Fruit fly (Drosophila melanogaster) whole organism, adult: Measurements from ENCODE around the gene B9d1.

Experiments used
- CG11617 ChIP-seq: fragments of 200-800 bp; sonication (Bioruptor generic); optimal IDR thresholded peaks from 2 replicates; lab custom pipeline; 2017; ENCODE audit warnings: mild to moderate bottlenecking, missing biosample characterization, missing genetic modification reagents, missing genetic modification characterization
- CG12768 ChIP-seq: fragments of 200-800 bp; sonication (Bioruptor generic); optimal IDR thresholded peaks from 2 replicates; lab custom pipeline; 2017; ENCODE audit warnings: missing biosample characterization, missing genetic modification characterization, mild to moderate bottlenecking, moderate library complexity, missing genetic modification reagents
- CG14711 ChIP-seq: fragments of 200-800 bp; sonication (Bioruptor generic); optimal IDR thresholded peaks from 2 replicates; lab custom pipeline; 2018; ENCODE audit warnings: missing biosample characterization, mild to moderate bottlenecking, missing genetic modification characterization, moderate library complexity
- CG1620 ChIP-seq: fragments of 200-800 bp; sonication (Bioruptor generic); optimal IDR thresholded peaks from 2 replicates; lab custom pipeline; 2016; ENCODE audit warnings: missing biosample characterization, missing genetic modification characterization
- CG33017 ChIP-seq: fragments of 200-800 bp; sonication (Bioruptor generic); optimal IDR thresholded peaks from 2 replicates; lab custom pipeline; 2018; ENCODE audit warnings: missing biosample characterization, mild to moderate bottlenecking, missing genetic modification characterization, moderate library complexity
- CG5204 ChIP-seq: fragments of 200-800 bp; sonication (Bioruptor generic); optimal IDR thresholded peaks from 2 replicates; lab custom pipeline; 2016; ENCODE audit warnings: missing biosample characterization, missing genetic modification characterization
- CG7045 ChIP-seq: fragments of 200-800 bp; sonication (Bioruptor generic); optimal IDR thresholded peaks from 2 replicates; lab custom pipeline; 2017; ENCODE audit warnings: missing biosample characterization, mild to moderate bottlenecking, missing genetic modification characterization
- CG7101 ChIP-seq: fragments of 200-800 bp; sonication (Bioruptor generic); optimal IDR thresholded peaks from 2 replicates; lab custom pipeline; 2018; ENCODE audit warnings: missing biosample characterization, mild to moderate bottlenecking, missing genetic modification characterization, moderate library complexity
- Clk ChIP-seq: fragments of 200-800 bp; sonication (Bioruptor generic); optimal IDR thresholded peaks from 2 replicates; lab custom pipeline; 2017; ENCODE audit warnings: missing biosample characterization, missing genetic modification characterization
- Crg-1 ChIP-seq: fragments of 200-800 bp; sonication (Bioruptor generic); optimal IDR thresholded peaks from 2 replicates; lab custom pipeline; 2016; ENCODE audit warnings: missing biosample characterization, missing genetic modification characterization
- Hr96 ChIP-seq: fragments of 200-800 bp; sonication (Bioruptor generic); optimal IDR thresholded peaks from 2 replicates; lab custom pipeline; 2016; ENCODE audit warnings: missing biosample characterization, missing genetic modification characterization
- Mnt ChIP-seq: fragments of 200-800 bp; sonication (Bioruptor generic); optimal IDR thresholded peaks from 2 replicates; lab custom pipeline; 2016; ENCODE audit warnings: missing biosample characterization, mild to moderate bottlenecking, missing genetic modification characterization
- bab1 ChIP-seq: fragments of 200-800 bp; sonication (Bioruptor generic); optimal IDR thresholded peaks from 3 replicates; lab custom pipeline; 2019; ENCODE audit warnings: missing biosample characterization, mild to moderate bottlenecking, missing genetic modification characterization, moderate library complexity
- cic ChIP-seq: fragments of 200-800 bp; sonication (Bioruptor generic); optimal IDR thresholded peaks from 2 replicates; lab custom pipeline; 2017; ENCODE audit warnings: missing biosample characterization, mild to moderate bottlenecking, missing genetic modification characterization, moderate library complexity
- cnc ChIP-seq, 2 experiments: fragments of >200 bp; optimal IDR thresholded peaks; 2 replicates each; lab custom pipeline; 2017
- kay ChIP-seq: fragments of 200-800 bp; sonication (Bioruptor generic); peaks from one replicate; lab custom pipeline; 2016; ENCODE audit warnings: missing biosample characterization, missing genetic modification characterization, borderline replicate concordance
- ovo ChIP-seq: fragments of 200-800 bp; sonication (Bioruptor generic); optimal IDR thresholded peaks from 2 replicates; lab custom pipeline; 2016; ENCODE audit warnings: missing biosample characterization, missing genetic modification characterization
- pad ChIP-seq: fragments of 200-800 bp; sonication (Bioruptor generic); optimal IDR thresholded peaks from 3 replicates; lab custom pipeline; 2017; ENCODE audit warnings: missing biosample characterization, missing genetic modification characterization, mild to moderate bottlenecking, moderate library complexity, missing genetic modification reagents
- tj ChIP-seq: fragments of 200-800 bp; sonication (Bioruptor generic); optimal IDR thresholded peaks from 3 replicates; lab custom pipeline; 2017; ENCODE audit warnings: missing biosample characterization, mild to moderate bottlenecking, missing genetic modification characterization, moderate library complexity
- toe ChIP-seq: fragments of 200-800 bp; sonication (Bioruptor generic); optimal IDR thresholded peaks from 2 replicates; lab custom pipeline; 2016; ENCODE audit warnings: missing biosample characterization, missing genetic modification characterization

Gene B9d1

dm6 chr3R:15471742-15472141 is 10.0 kb upstream of the B9d1 start:
- TF ChIP-seq CG7045 (GFP tag; lab: Kevin White, UChicago) (no peak), toe (no peak), pad (no peak), CG33017 (no peak), CG12768 (GFP tag; lab: Kevin White, UChicago) (no peak), Hr96 (GFP tag; lab: Kevin White, UChicago) (no peak), CG7101 (tag; lab: Kevin White, UChicago) (no peak), Clk (GFP tag; lab: Kevin White, UChicago) (no peak), CG5204 (GFP tag; lab: Kevin White, UChicago) (no peak), CG11617 (no peak), bab1 (GFP tag; lab: Kevin White, UChicago) (no peak), kay (GFP tag; lab: Kevin White, UChicago) (no peak), ovo (GFP tag; lab: Kevin White, UChicago) (no peak), cnc (optimal IDR thresholded peaks at IDR 0.05; lab: Kevin White, UChicago) (no peak), tj (GFP tag; lab: Kevin White, UChicago) (no peak)

- TF ChIP-seq CG1620 (GFP tag; lab: Kevin White, UChicago) (no peak), cnc (optimal IDR thresholded peaks at IDR 0.05; lab: Kevin White, UChicago) (no peak), bab1 (GFP tag; lab: Kevin White, UChicago) (peak; percentile 76), Mnt (no peak), ovo (GFP tag; lab: Kevin White, UChicago) (no peak), tj (GFP tag; lab: Kevin White, UChicago) (peak; percentile 69), cic (no peak), kay (GFP tag; lab: Kevin White, UChicago) (peak; percentile 50), pad (no peak), CG11617 (peak; percentile 12), Clk (GFP tag; lab: Kevin White, UChicago) (no peak), CG14711 (tag; lab: Kevin White, UChicago) (no peak), CG7045 (GFP tag; lab: Kevin White, UChicago) (no peak), CG5204 (GFP tag; lab: Kevin White, UChicago) (no peak), CG33017 (no peak)
Observed at dm6 chr3R:15472753-15473212, 8.9 kb upstream of the B9d1 start.

- no peak for TF ChIP-seq kay (GFP tag; lab: Kevin White, UChicago)
- TF ChIP-seq toe, result no peak
- no peak for TF ChIP-seq CG7101 (tag; lab: Kevin White, UChicago)
- no peak for TF ChIP-seq Crg-1 (GFP tag; lab: Kevin White, UChicago)
- no peak for TF ChIP-seq ovo (GFP tag; lab: Kevin White, UChicago)
- no peak for TF ChIP-seq tj (GFP tag; lab: Kevin White, UChicago)
- TF ChIP-seq CG14711 (tag; lab: Kevin White, UChicago), result no peak
- TF ChIP-seq CG1620 (GFP tag; lab: Kevin White, UChicago), result no peak
- TF ChIP-seq Mnt, result no peak
- TF ChIP-seq bab1 (GFP tag; lab: Kevin White, UChicago), result no peak
- no peak for TF ChIP-seq cnc (optimal IDR thresholded peaks at IDR 0.05; lab: Kevin White, UChicago)
Observed at dm6 chr3R:15473360-15473938, 8.3 kb upstream of the B9d1 start.

dm6 chr3R:15474820-15475219 is 6.9 kb upstream of the B9d1 start:
- TF ChIP-seq Clk (GFP tag; lab: Kevin White, UChicago), result no peak
- TF ChIP-seq CG1620 (GFP tag; lab: Kevin White, UChicago), result no peak
- TF ChIP-seq CG12768 (GFP tag; lab: Kevin White, UChicago), result no peak
- no peak for TF ChIP-seq CG11617
- no peak for TF ChIP-seq Crg-1 (GFP tag; lab: Kevin White, UChicago)
- TF ChIP-seq CG33017, result no peak
- TF ChIP-seq CG5204 (GFP tag; lab: Kevin White, UChicago), result no peak
- TF ChIP-seq CG7101 (tag; lab: Kevin White, UChicago), result no peak
- no peak for TF ChIP-seq tj (GFP tag; lab: Kevin White, UChicago)

dm6 chr3R:15475973-15476692 is 5.6 kb upstream of the B9d1 start, which contains the start of gene AdamTS-A:
AdamTS-A (minus strand) TSS chr3R:15476193.
- TF ChIP-seq CG14711 (tag; lab: Kevin White, UChicago) (no peak), tj (GFP tag; lab: Kevin White, UChicago) (peak; percentile 33), kay (GFP tag; lab: Kevin White, UChicago) (no peak), ovo (GFP tag; lab: Kevin White, UChicago) (no peak), CG5204 (GFP tag; lab: Kevin White, UChicago) (no peak), CG11617 (no peak), cnc (optimal IDR thresholded peaks at IDR 0.05; lab: Kevin White, UChicago) (no peak)

dm6 chr3R:15480068-15480467 is 1.6 kb upstream of the B9d1 start:
- TF ChIP-seq tj (GFP tag; lab: Kevin White, UChicago), result peak; percentile 98
- no peak for TF ChIP-seq CG7045 (GFP tag; lab: Kevin White, UChicago)
- no peak for TF ChIP-seq Hr96 (GFP tag; lab: Kevin White, UChicago)
- TF ChIP-seq kay (GFP tag; lab: Kevin White, UChicago), result no peak
